Worm (Caenorhabditis elegans): ENCODE measurements around the gene ZK945.7.

ZK945.7 gene

ce11 chrII:10108377-10108776 lies at the start of gene ZK945.7, which contains the start of gene ZK945.8:
TSS of gene ZK945.7 (minus strand) at chrII:10108477.
TSS of gene ZK945.8 (plus strand) at chrII:10108651.
- no peak for TF ChIP-seq unc-130 (GFP tag; optimal IDR thresholded peaks at IDR 0.05)
- no peak for TF ChIP-seq skn-1 (tag; optimal IDR thresholded peaks at IDR 0.05)
- no peak for TF ChIP-seq fkh-10 (GFP tag; optimal IDR thresholded peaks at IDR 0.05)
- TF ChIP-seq ceh-44 (GFP tag; IDR thresholded peaks at IDR 0.05) = no peak
- no peak for TF ChIP-seq ztf-11 (tag; optimal IDR thresholded peaks at IDR 0.05)
- no peak for TF ChIP-seq lir-3 (tag; optimal IDR thresholded peaks at IDR 0.05)
- no peak for TF ChIP-seq F10B5.3 (tag; optimal IDR thresholded peaks at IDR 0.05)
- TF ChIP-seq lin-38 (GFP tag; IDR thresholded peaks at IDR 0.05) = no peak
- TF ChIP-seq nhr-11 (tag; optimal IDR thresholded peaks at IDR 0.05) = no peak
- no peak for TF ChIP-seq ceh-32 (tag; optimal IDR thresholded peaks at IDR 0.05; ENCODE audit: poor library complexity)
- no peak for TF ChIP-seq snpc-1.2 (GFP tag; IDR thresholded peaks at IDR 0.05)
- no peak for TF ChIP-seq Y5F2A.4 (GFP tag; optimal IDR thresholded peaks at IDR 0.05)
- no peak for TF ChIP-seq hlh-11 (tag; optimal IDR thresholded peaks at IDR 0.05)

ce11 chrII:10155106-10155505 lies 46.8 kb upstream of the ZK945.7 start, which contains the start of gene nlp-63:
TSS of gene nlp-63 (plus strand) at chrII:10155406.
- TF ChIP-seq Y105C5A.15 (GFP tag; IDR thresholded peaks at IDR 0.05) (no peak), F44E2.7 (GFP tag; IDR thresholded peaks at IDR 0.05) (no peak)

DNA sequence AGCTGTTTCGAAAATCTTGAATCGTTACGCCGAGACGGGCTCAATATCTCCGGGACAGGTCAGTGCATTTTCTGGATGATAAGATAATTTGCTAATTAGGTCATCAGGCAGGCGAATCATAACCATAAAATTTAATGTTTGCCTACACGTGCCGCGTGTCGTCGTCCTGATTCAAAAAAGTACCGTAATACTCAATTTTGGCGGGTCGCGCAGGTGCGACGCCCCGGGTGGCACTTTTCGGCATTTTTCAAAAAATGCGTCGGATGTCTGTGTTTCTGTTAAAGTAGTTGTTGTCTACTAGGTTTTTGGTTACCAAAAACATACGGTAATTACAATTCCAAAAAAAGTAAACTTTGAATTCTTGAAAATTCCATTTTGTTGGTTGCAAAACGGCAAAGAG lies 39.2 kb upstream of the ZK945.7 start:
- TF ChIP-seq Y5F2A.4 (GFP tag; optimal IDR thresholded peaks at IDR 0.05) (no peak), zfp-2 (tag; optimal IDR thresholded peaks at IDR 0.05) (no peak), dmd-8 (GFP tag; IDR thresholded peaks at IDR 0.05) (no peak), ZK337.2 (GFP tag; IDR thresholded peaks at IDR 0.05) (no peak), snpc-1.2 (GFP tag; IDR thresholded peaks at IDR 0.05) (no peak), ces-1 (GFP tag; optimal IDR thresholded peaks at IDR 0.05) (no peak), nhr-41 (GFP tag; IDR thresholded peaks at IDR 0.05) (no peak), F37D6.2 (tag; optimal IDR thresholded peaks at IDR 0.05) (no peak), sdz-12 (GFP tag; optimal IDR thresholded peaks at IDR 0.05) (no peak), lir-3 (tag; optimal IDR thresholded peaks at IDR 0.05) (no peak), nhr-28 (tag; optimal IDR thresholded peaks at IDR 0.05) (no peak), zag-1 (tag; optimal IDR thresholded peaks at IDR 0.05) (no peak)

- peak; percentile 88 for TF ChIP-seq aha-1 (tag)
- no peak for TF ChIP-seq sdz-12 (GFP tag; optimal IDR thresholded peaks at IDR 0.05)
- TF ChIP-seq fos-1 (tag; optimal IDR thresholded peaks at IDR 0.05) = no peak
- no peak for TF ChIP-seq set-16 (GFP tag; IDR thresholded peaks at IDR 0.05)
- no peak for TF ChIP-seq mes-2 (tag; optimal IDR thresholded peaks at IDR 0.05; ENCODE audit: poor library complexity, severe bottlenecking)
- no peak for TF ChIP-seq zip-2 (tag; optimal IDR thresholded peaks at IDR 0.05)
- TF ChIP-seq zfp-2 (tag; optimal IDR thresholded peaks at IDR 0.05) = no peak
- TF ChIP-seq unc-62 (GFP tag; optimal IDR thresholded peaks at IDR 0.05 in 1 of 2) = peak in 1 of 2 experiments; percentile 3
- TF ChIP-seq unc-62 (tag; optimal IDR thresholded peaks at IDR 0.05) = no peak
- no peak for TF ChIP-seq ZK546.5 (tag; optimal IDR thresholded peaks at IDR 0.05)
- TF ChIP-seq saeg-2 (GFP tag; IDR thresholded peaks at IDR 0.05) = no peak
- TF ChIP-seq nhr-102 (tag; optimal IDR thresholded peaks at IDR 0.05) = no peak
- no peak for TF ChIP-seq lin-15B (tag; optimal IDR thresholded peaks at IDR 0.05)
Observed at ce11 chrII:10146488-10146887, 38.2 kb upstream of the ZK945.7 start, which contains the start of gene pax-3. TSS of gene pax-3 (plus strand) at chrII:10146570.

DNA sequence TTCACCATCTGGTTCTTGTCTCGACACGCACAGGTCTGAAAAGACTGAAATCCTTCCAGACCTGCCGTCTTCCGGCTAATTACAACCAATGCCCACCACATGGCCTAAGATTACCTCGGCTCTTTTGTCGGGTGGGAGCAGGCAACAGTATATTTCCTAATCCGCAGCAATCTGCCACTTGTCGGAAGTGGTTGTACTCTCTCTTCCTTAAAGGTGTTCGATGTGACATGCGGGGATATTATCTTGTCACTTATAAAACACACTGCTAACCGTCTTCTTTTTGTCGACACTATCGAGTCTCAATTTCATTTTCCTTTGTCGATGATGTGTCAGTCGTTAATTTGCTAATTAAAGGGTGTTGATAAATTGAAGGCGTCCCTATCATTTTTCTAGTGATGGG lies 35.8 kb upstream of the ZK945.7 start, which contains the start of gene F27E5.3:
F27E5.3 (minus strand) TSS at position 101 of the 400 bp plus-strand sequence.
- TF ChIP-seq lir-3 (tag; optimal IDR thresholded peaks at IDR 0.05) (no peak), unc-62 (GFP tag; optimal IDR thresholded peaks at IDR 0.05 in 1 of 2) (peak in 1 of 2 experiments; percentile 70), unc-62 (tag; optimal IDR thresholded peaks at IDR 0.05) (no peak)
